Fruit fly (Drosophila melanogaster) whole organism, embryonic: ENCODE results near the gene zye.

ENCODE experiments used
- B-H1 ChIP-seq: fragments of 200-800 bp; sonication (Bioruptor generic); IDR thresholded peaks from 3 replicates; pipeline ENCODE4 v1.3.6; 2022; ENCODE audit warnings: missing biosample characterization, missing genetic modification characterization
- BEAF-32 ChIP-seq: fragments of 200-800 bp; sonication (Bioruptor generic); optimal IDR thresholded peaks from 3 replicates; lab custom pipeline; 2017; ENCODE audit warnings: missing biosample characterization, missing genetic modification characterization, mild to moderate bottlenecking, moderate library complexity, missing genetic modification reagents
- CG10462 ChIP-seq: fragments of 200-800 bp; sonication (Bioruptor generic); optimal IDR thresholded peaks from 2 replicates; lab custom pipeline; 2016; ENCODE audit warnings: missing biosample characterization, missing genetic modification characterization
- CG10959 ChIP-seq: fragments of 200-800 bp; sonication (Bioruptor generic); IDR thresholded peaks from 2 replicates; pipeline ENCODE4 v1.3.6; 2022; ENCODE audit warnings: missing biosample characterization, missing genetic modification characterization
- CG12659 ChIP-seq: fragments of 200-800 bp; sonication (Bioruptor generic); optimal IDR thresholded peaks from 3 replicates; lab custom pipeline; 2017; ENCODE audit warnings: mild to moderate bottlenecking, missing biosample characterization, missing genetic modification reagents, missing genetic modification characterization
- CG13287 ChIP-seq: fragments of 200-800 bp; sonication (Bioruptor generic); IDR thresholded peaks from 2 replicates; pipeline ENCODE4 v1.3.6; 2022; ENCODE audit warnings: missing biosample characterization, missing genetic modification characterization; ENCODE audit not compliant: partially characterized antibody
- CG14860 ChIP-seq: fragments of 200-800 bp; sonication (Bioruptor generic); IDR thresholded peaks from 3 replicates; pipeline ENCODE4 v1.3.6; 2022; ENCODE audit warnings: missing biosample characterization, missing genetic modification characterization; ENCODE audit not compliant: partially characterized antibody
- CG17361 ChIP-seq: fragments of 200-800 bp; sonication (Bioruptor generic); IDR thresholded peaks from 3 replicates; pipeline ENCODE4 v1.3.6; 2022; ENCODE audit warnings: missing biosample characterization, missing genetic modification characterization
- CG17802 ChIP-seq: fragments of 200-800 bp; sonication (Bioruptor generic); optimal IDR thresholded peaks from 2 replicates; lab custom pipeline; 2018; ENCODE audit warnings: missing biosample characterization, mild to moderate bottlenecking, missing genetic modification characterization, moderate library complexity
- CG30020 ChIP-seq: fragments of 200-800 bp; optimal IDR thresholded peaks from 2 replicates; lab custom pipeline; 2019; ENCODE audit warnings: missing biosample characterization, mild to moderate bottlenecking, missing genetic modification characterization, moderate library complexity
- CG31365 ChIP-seq: fragments of 200-800 bp; sonication (Bioruptor generic); optimal IDR thresholded peaks from 2 replicates; lab custom pipeline; 2018; ENCODE audit warnings: missing biosample characterization, mild to moderate bottlenecking, missing genetic modification characterization
- CG33213 ChIP-seq: fragments of 200-800 bp; sonication (Bioruptor generic); optimal IDR thresholded peaks from 3 replicates; lab custom pipeline; 2016; ENCODE audit warnings: missing biosample characterization, missing genetic modification characterization
- CG4328 ChIP-seq: fragments of 200-800 bp; sonication (Bioruptor generic); optimal IDR thresholded peaks from 3 replicates; lab custom pipeline; 2017; ENCODE audit warnings: missing biosample characterization, missing genetic modification reagents, missing genetic modification characterization
- CG4617 ChIP-seq: fragments of 200-800 bp; sonication (Bioruptor generic); optimal IDR thresholded peaks from 3 replicates; lab custom pipeline; 2016; ENCODE audit warnings: missing biosample characterization, missing genetic modification characterization, borderline replicate concordance
- CG7271 ChIP-seq: fragments of 200-800 bp; sonication (Bioruptor generic); optimal IDR thresholded peaks from 2 replicates; lab custom pipeline; 2018; ENCODE audit warnings: missing biosample characterization, mild to moderate bottlenecking, missing genetic modification characterization, moderate library complexity
- CG8281 ChIP-seq: fragments of 200-800 bp; sonication (Bioruptor generic); optimal IDR thresholded peaks from 2 replicates; lab custom pipeline; 2018; ENCODE audit warnings: missing biosample characterization, mild to moderate bottlenecking, missing genetic modification characterization, moderate library complexity
- CG9797 ChIP-seq: fragments of 200-800 bp; sonication (Bioruptor generic); optimal IDR thresholded peaks from 3 replicates; lab custom pipeline; 2018; ENCODE audit warnings: missing biosample characterization, mild to moderate bottlenecking, missing genetic modification characterization
- Camta ChIP-seq: fragments of 200-800 bp; sonication (Bioruptor generic); optimal IDR thresholded peaks from 2 replicates; lab custom pipeline; 2016; ENCODE audit warnings: missing biosample characterization, missing genetic modification characterization
- Doc3 ChIP-seq: fragments of 200-800 bp; sonication (Bioruptor generic); IDR thresholded peaks from 3 replicates; pipeline ENCODE4 v1.3.6; 2022; ENCODE audit warnings: missing biosample characterization, missing genetic modification characterization; ENCODE audit not compliant: partially characterized antibody
- Dp ChIP-seq: fragments of 200-800 bp; sonication (Bioruptor generic); optimal IDR thresholded peaks from 2 replicates; lab custom pipeline; 2018; ENCODE audit warnings: missing biosample characterization, mild to moderate bottlenecking, missing genetic modification characterization, moderate library complexity
- Dref ChIP-seq: fragments of 200-800 bp; sonication (Bioruptor generic); IDR thresholded peaks from 2 replicates; pipeline ENCODE4 v1.3.6; 2022; ENCODE audit warnings: missing biosample characterization, missing genetic modification characterization
- E2f2 ChIP-seq: fragments of 200-800 bp; sonication (Bioruptor generic); IDR thresholded peaks from 2 replicates; pipeline ENCODE4 v1.3.6; 2022; ENCODE audit warnings: missing biosample characterization, missing genetic modification characterization
- H2.0 ChIP-seq: fragments of 200-800 bp; sonication (Bioruptor generic); IDR thresholded peaks from 2 replicates; pipeline ENCODE4 v1.3.6; 2022; ENCODE audit warnings: missing biosample characterization, missing genetic modification characterization
- HLH54F ChIP-seq: fragments of 200-800 bp; sonication (Bioruptor generic); optimal IDR thresholded peaks from 3 replicates; lab custom pipeline; 2016; ENCODE audit warnings: missing biosample characterization, missing genetic modification characterization
- HmgD ChIP-seq: fragments of 200-800 bp; sonication (Bioruptor generic); optimal IDR thresholded peaks from 3 replicates; lab custom pipeline; 2016; ENCODE audit warnings: missing biosample characterization, missing genetic modification characterization
- MBD-R2 ChIP-seq: fragments of 200-800 bp; sonication (Bioruptor generic); IDR thresholded peaks from 2 replicates; pipeline ENCODE4 v1.3.6; 2022; ENCODE audit warnings: missing biosample characterization, missing genetic modification characterization
- MESR4 ChIP-seq: fragments of 200-800 bp; sonication (Bioruptor generic); optimal IDR thresholded peaks from 2 replicates; lab custom pipeline; 2018; ENCODE audit warnings: missing biosample characterization, mild to moderate bottlenecking, missing genetic modification characterization, moderate library complexity
- Med ChIP-seq: fragments of 200-800 bp; sonication (Bioruptor generic); peaks from one replicate; lab custom pipeline; 2016; ENCODE audit warnings: missing biosample characterization, missing genetic modification characterization, mild to moderate bottlenecking, inconsistent platforms, moderate library complexity
- Myb ChIP-seq: fragments of 200-800 bp; sonication (Bioruptor generic); optimal IDR thresholded peaks from 2 replicates; lab custom pipeline; 2016; ENCODE audit warnings: missing biosample characterization, missing genetic modification characterization
- Scr ChIP-seq: fragments of 200-800 bp; sonication (Bioruptor generic); IDR thresholded peaks from 2 replicates; pipeline ENCODE4 v1.3.6; 2022; ENCODE audit warnings: missing biosample characterization, missing genetic modification characterization; ENCODE audit not compliant: partially characterized antibody
- Sry-δ ChIP-seq: fragments of 200-800 bp; sonication (Bioruptor generic); optimal IDR thresholded peaks from 2 replicates; lab custom pipeline; 2016; ENCODE audit warnings: missing biosample characterization, missing genetic modification characterization
- Taf1 ChIP-seq: fragments of 200-800 bp; sonication (Bioruptor generic); IDR thresholded peaks from 2 replicates; pipeline ENCODE4 v1.3.6; 2022; ENCODE audit warnings: missing biosample characterization, missing genetic modification characterization
- YL-1 ChIP-seq: fragments of 200-800 bp; sonication (Bioruptor generic); optimal IDR thresholded peaks from 3 replicates; lab custom pipeline; 2017; ENCODE audit warnings: missing biosample characterization, mild to moderate bottlenecking, missing genetic modification characterization
- ac ChIP-seq: fragments of 200-800 bp; sonication (Bioruptor generic); optimal IDR thresholded peaks from 3 replicates; lab custom pipeline; 2017; ENCODE audit warnings: missing biosample characterization, mild to moderate bottlenecking, missing genetic modification characterization
- amos ChIP-seq: fragments of 200-800 bp; sonication (Bioruptor generic); IDR thresholded peaks from 2 replicates; pipeline ENCODE4 v1.3.6; 2022; ENCODE audit warnings: missing biosample characterization, missing genetic modification characterization; ENCODE audit not compliant: partially characterized antibody
- bowl ChIP-seq: fragments of 200-800 bp; sonication (Bioruptor generic); IDR thresholded peaks from 2 replicates; pipeline ENCODE4 v1.3.6; 2022; ENCODE audit warnings: missing biosample characterization, missing genetic modification characterization
- ewg ChIP-seq: fragments of 200-800 bp; sonication (Bioruptor generic); optimal IDR thresholded peaks from 3 replicates; lab custom pipeline; 2017; ENCODE audit warnings: mild to moderate bottlenecking, missing biosample characterization, missing genetic modification reagents, missing genetic modification characterization
- gfzf ChIP-seq: fragments of 200-800 bp; sonication (Bioruptor generic); optimal IDR thresholded peaks from 2 replicates; lab custom pipeline; 2016; ENCODE audit warnings: missing biosample characterization, mild to moderate bottlenecking, missing genetic modification characterization, moderate library complexity
- grau ChIP-seq: fragments of 200-800 bp; optimal IDR thresholded peaks from 3 replicates; lab custom pipeline; 2019; ENCODE audit warnings: missing biosample characterization, mild to moderate bottlenecking, missing genetic modification characterization, moderate library complexity
- hbn ChIP-seq: fragments of 200-800 bp; sonication (Bioruptor generic); IDR thresholded peaks from 2 replicates; pipeline ENCODE4 v1.3.6; 2022; ENCODE audit warnings: missing biosample characterization, missing genetic modification characterization; ENCODE audit not compliant: partially characterized antibody
- nerfin-1 ChIP-seq: fragments of 200-800 bp; sonication (Bioruptor generic); optimal IDR thresholded peaks from 3 replicates; lab custom pipeline; 2019; ENCODE audit warnings: missing biosample characterization, mild to moderate bottlenecking, missing genetic modification characterization, moderate library complexity
- onecut ChIP-seq: fragments of 200-800 bp; sonication (Bioruptor generic); IDR thresholded peaks from 2 replicates; pipeline ENCODE4 v1.3.6; 2022; ENCODE audit warnings: missing biosample characterization, missing genetic modification characterization
- sna ChIP-seq: fragments of 200-800 bp; sonication (Bioruptor generic); IDR thresholded peaks from 2 replicates; pipeline ENCODE4 v1.3.6; 2022; ENCODE audit warnings: missing biosample characterization, missing genetic modification characterization; ENCODE audit not compliant: partially characterized antibody
- trem ChIP-seq: fragments of 200-800 bp; optimal IDR thresholded peaks from 3 replicates; lab custom pipeline; 2019; ENCODE audit warnings: missing biosample characterization, mild to moderate bottlenecking, missing genetic modification characterization, moderate library complexity
- unc-4 ChIP-seq: fragments of 200-800 bp; sonication (Bioruptor generic); IDR thresholded peaks from 2 replicates; pipeline ENCODE4 v1.3.6; 2022; ENCODE audit warnings: missing biosample characterization, missing genetic modification characterization; ENCODE audit not compliant: partially characterized antibody
- unpg ChIP-seq: fragments of 200-800 bp; sonication (Bioruptor generic); optimal IDR thresholded peaks from 3 replicates; lab custom pipeline; 2018; ENCODE audit warnings: missing biosample characterization, mild to moderate bottlenecking, missing genetic modification characterization, moderate library complexity
- wek ChIP-seq: fragments of 200-800 bp; sonication (Bioruptor generic); optimal IDR thresholded peaks from 3 replicates; lab custom pipeline; 2018; ENCODE audit warnings: missing biosample characterization, mild to moderate bottlenecking, missing genetic modification characterization, moderate library complexity

The zye gene

DNA sequence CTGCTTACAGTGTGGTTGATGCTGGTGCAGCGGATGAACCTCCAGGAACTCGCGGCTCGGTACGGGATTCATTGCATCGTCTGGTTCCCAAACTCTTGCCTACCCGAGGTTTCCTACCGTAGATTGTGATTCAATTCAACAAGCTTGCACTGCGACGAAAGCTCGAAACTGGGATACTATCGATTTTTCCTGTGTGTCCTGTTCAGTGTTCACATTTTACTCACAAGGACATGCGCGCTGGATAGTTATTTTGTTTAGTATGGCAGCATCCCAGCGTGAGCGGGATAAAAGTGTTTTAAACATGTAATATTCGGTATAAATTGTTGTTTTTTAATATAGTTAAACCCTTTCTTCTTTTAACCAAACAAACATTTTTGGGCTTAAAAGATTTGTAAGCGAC lies 12.5 kb downstream of the zye start, which contains the start of gene CG5282:
Gene CG5282, minus strand, starts transcription at position 184 of the 400 bp plus-strand sequence.
- no peak for TF ChIP-seq CG4617 (GFP tag; lab: Kevin White, UChicago)
- TF ChIP-seq MBD-R2, result peak; percentile 50; the same call in 1 of the 2 replicates
- peak; percentile 95 for TF ChIP-seq onecut (GFP tag; lab: Robert Waterston, UW)
- TF ChIP-seq B-H1 (GFP tag; lab: Robert Waterston, UW), result no peak
- TF ChIP-seq H2.0 (GFP tag; lab: Robert Waterston, UW), result no peak
- no peak for TF ChIP-seq wek (GFP tag; lab: Kevin White, UChicago)
- no peak for TF ChIP-seq CG31365 (tag; lab: Kevin White, UChicago)
- TF ChIP-seq CG33213 (GFP tag; lab: Kevin White, UChicago), result no peak
- TF ChIP-seq Med, result no peak
- TF ChIP-seq ac (GFP tag; lab: Kevin White, UChicago), result no peak
- peak; percentile 90 for TF ChIP-seq ewg (GFP tag; lab: Kevin White, UChicago)

dm6 chr3L:20427449-20427848 lies 14.0 kb downstream of the zye start, which contains the start of gene CG5274:
Gene CG5274, minus strand, starts transcription at chr3L:20427666.
- TF ChIP-seq CG17802 (tag; lab: Kevin White, UChicago) (no peak), sna (GFP tag; lab: Robert Waterston, UW) (0 out of 2 replicates have a peak, but pooled peaks have one; percentile 26), CG8281 (tag; lab: Kevin White, UChicago) (no peak), Myb (GFP tag; lab: Kevin White, UChicago) (peak; percentile 62), Med (peak; percentile 13), Taf1 (GFP tag; lab: Robert Waterston, UW) (no peak), Sry-δ (peak; percentile 79), CG9797 (GFP tag; lab: Kevin White, UChicago) (peak; percentile 47), nerfin-1 (peak; percentile 33), BEAF-32 (GFP tag; lab: Kevin White, UChicago) (peak; percentile 49), CG7271 (tag; lab: Kevin White, UChicago) (no peak), hbn (GFP tag; lab: Robert Waterston, UW) (peak; percentile 27; the same call in 1 of the 2 replicates), gfzf (GFP tag; lab: Kevin White, UChicago) (peak; percentile 52), CG4328 (GFP tag; lab: Kevin White, UChicago) (no peak), trem (peak; percentile 23), Dref (peak; percentile 73), grau (no peak), MESR4 (GFP tag; lab: Kevin White, UChicago) (peak; percentile 56), E2f2 (GFP tag; lab: Robert Waterston, UW) (peak; percentile 57), CG17361 (GFP tag; lab: Robert Waterston, UW) (no peak), CG12659 (GFP tag; lab: Kevin White, UChicago) (peak; percentile 17), CG13287 (GFP tag; lab: Robert Waterston, UW) (peak; percentile 60; the same call in 1 of the 2 replicates), Scr (peak; percentile 42), CG10959 (GFP tag; lab: Robert Waterston, UW) (no peak), unpg (no peak), bowl (GFP tag; lab: Robert Waterston, UW) (no peak), CG14860 (GFP tag; lab: Robert Waterston, UW) (no peak), amos (peak; percentile 58; the same call in 1 of the 2 replicates), Doc3 (GFP tag; lab: Robert Waterston, UW) (peak; percentile 30; the same call in 1 of the 3 replicates), MBD-R2 (peak; percentile 66), CG10462 (GFP tag; lab: Kevin White, UChicago) (peak; percentile 40), B-H1 (GFP tag; lab: Robert Waterston, UW) (no peak), HLH54F (GFP tag; lab: Kevin White, UChicago) (no peak), HmgD (GFP tag; lab: Kevin White, UChicago) (no peak), unc-4 (GFP tag; lab: Robert Waterston, UW) (no peak; the same call in 1 of the 2 replicates), CG30020 (tag; lab: Kevin White, UChicago) (no peak), Dp (peak; percentile 53), YL-1 (GFP tag; lab: Kevin White, UChicago) (peak; percentile 40), Camta (no peak)
